Worm (Caenorhabditis elegans) whole organism, L4/young adult: ENCODE results near the gene glb-33.

Experiments used
- W03F9.2 ChIP-seq: fragments of 150-350 bp; optimal IDR thresholded peaks from 2 replicates; lab custom pipeline; 2014; ENCODE audit warnings: missing biosample characterization, missing genetic modification characterization
- him-1 ChIP-seq: sonication (generic microtip); optimal IDR thresholded peaks from 2 replicates; lab custom pipeline; 2016; ENCODE audit warnings: missing genotype, missing genetic modification reagents, missing genetic modification characterization, missing compliant biosample characterization

- TF ChIP-seq him-1 (tag; lab: Kevin White, UChicago) (no peak), W03F9.2 (no peak)
Observed at ce11 chrV:1388247-1388646, 36.3 kb downstream of the glb-33 start.
